Worm (Caenorhabditis elegans): Measurements from ENCODE around the gene Y43F8B.10.

DNA sequence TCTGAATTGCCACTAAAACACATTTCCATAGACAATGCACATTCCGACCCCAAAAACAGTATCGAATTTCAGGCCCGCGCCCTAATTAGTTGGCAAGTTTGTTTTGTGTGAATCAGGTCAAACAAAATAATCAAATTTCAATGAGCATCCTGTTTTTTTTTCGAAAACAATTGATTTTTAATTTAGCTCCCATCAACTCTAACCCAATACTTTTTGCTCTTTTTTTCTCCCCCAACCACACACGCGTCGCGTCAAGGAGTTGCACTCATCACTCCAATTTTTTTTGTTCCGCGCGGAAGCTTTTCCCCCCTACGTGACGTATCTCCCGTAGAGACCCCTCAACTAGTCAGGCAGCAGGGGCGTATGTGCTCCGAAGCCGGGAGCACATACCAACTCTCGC, 27.1 kb downstream of the Y43F8B.10 start:
- TF ChIP-seq sptf-1 (tag; optimal IDR thresholded peaks at IDR 0.05), result no peak
- no peak for TF ChIP-seq nhr-237 (tag; optimal IDR thresholded peaks at IDR 0.05)
- TF ChIP-seq snpc-4 (tag; optimal IDR thresholded peaks at IDR 0.05), result no peak
- TF ChIP-seq lin-13 (tag; optimal IDR thresholded peaks at IDR 0.05), result no peak
- TF ChIP-seq ceh-83 (GFP tag; optimal IDR thresholded peaks at IDR 0.05), result no peak
- no peak for TF ChIP-seq unc-62 (GFP tag; optimal IDR thresholded peaks at IDR 0.05)
- no peak for TF ChIP-seq mep-1 (tag; optimal IDR thresholded peaks at IDR 0.05)
- TF ChIP-seq elt-1 (tag; optimal IDR thresholded peaks at IDR 0.05; ENCODE audit: borderline replicate concordance, insufficient read depth), result no peak

Data from whole organism, mixed stage, embryonic.